Worm (Caenorhabditis elegans): ENCODE measurements around the gene lelo-4.

ce11 chrII:5748395-5748794 is 33.7 kb downstream of the lelo-4 start:
- no peak for TF ChIP-seq arid-1 (GFP tag; conservative IDR thresholded peaks at IDR 0.05)
- TF ChIP-seq zip-2 (tag; optimal IDR thresholded peaks at IDR 0.05) = no peak
- no peak for TF ChIP-seq lin-39 (tag; optimal IDR thresholded peaks at IDR 0.05)
- TF ChIP-seq ztf-7 (tag; optimal IDR thresholded peaks at IDR 0.05) = no peak
- TF ChIP-seq dve-1 (tag; optimal IDR thresholded peaks at IDR 0.05; ENCODE audit: insufficient read depth) = peak; percentile 89
- TF ChIP-seq ZK546.5 (tag; optimal IDR thresholded peaks at IDR 0.05) = no peak
- TF ChIP-seq aly-2 (tag; optimal IDR thresholded peaks at IDR 0.05) = no peak
- TF ChIP-seq mdl-1 (tag; optimal IDR thresholded peaks at IDR 0.05) = no peak
- TF ChIP-seq daf-8 (GFP tag; IDR thresholded peaks at IDR 0.05) = no peak
- no peak for TF ChIP-seq nhr-237 (tag; optimal IDR thresholded peaks at IDR 0.05)
